Fruit fly (Drosophila melanogaster): ENCODE data around the gene DIP-iota.
A peak's percentile ranks its signal among the peaks of the same experiment; 100 is the strongest.

DIP-iota gene

DNA sequence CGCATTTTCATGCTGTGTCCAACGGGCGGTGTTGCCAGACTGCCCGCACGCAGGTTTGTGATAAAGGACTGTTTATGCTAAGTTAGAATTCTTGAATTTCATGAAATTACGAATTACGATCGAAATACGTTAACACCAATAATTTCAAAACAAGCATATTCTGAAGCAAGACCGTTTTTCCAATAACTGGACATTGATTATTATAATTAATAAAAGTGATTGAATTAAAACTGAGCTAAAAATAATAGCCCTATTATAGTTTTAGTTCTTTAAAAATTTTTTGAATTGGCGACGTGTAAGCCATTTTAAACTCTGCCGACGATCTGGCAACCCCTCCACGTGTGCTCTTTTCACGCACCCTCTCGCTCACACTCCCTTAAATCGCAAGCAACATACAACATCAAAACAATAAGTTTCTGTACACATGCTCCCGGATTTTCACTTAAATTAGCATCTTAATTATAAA is 26.7 kb upstream of the DIP-iota start (continued):
- TF ChIP-seq otp (GFP tag; IDR thresholded peaks at IDR 0.05): peak; percentile 82
- peak; percentile 95 for TF ChIP-seq Sox100B (GFP tag; optimal IDR thresholded peaks at IDR 0.05)
- no peak for TF ChIP-seq ato (GFP tag; IDR thresholded peaks at IDR 0.05; ENCODE audit: partially characterized antibody)
- TF ChIP-seq da (GFP tag; optimal IDR thresholded peaks at IDR 0.05): peak; percentile 86
- peak; percentile 89 for TF ChIP-seq cato (GFP tag; optimal IDR thresholded peaks at IDR 0.05; ENCODE audit: borderline replicate concordance)
- TF ChIP-seq wdn (GFP tag; IDR thresholded peaks at IDR 0.05): peak; percentile 83
- no peak for TF ChIP-seq unc-4 (GFP tag; IDR thresholded peaks at IDR 0.05; ENCODE audit: partially characterized antibody)
- TF ChIP-seq CG11504 (tag; optimal IDR thresholded peaks at IDR 0.05): peak; percentile 96
- peak; percentile 99 for TF ChIP-seq Med (GFP tag)
- peak; percentile 4 for TF ChIP-seq Kr (GFP tag; optimal IDR thresholded peaks at IDR 0.05)
- peak in 1 of 2 experiments; percentile 92 for TF ChIP-seq Eip74EF (GFP tag; optimal IDR thresholded peaks at IDR 0.05)
- no peak for TF ChIP-seq dan (GFP tag; IDR thresholded peaks at IDR 0.05)
- no peak for TF ChIP-seq chinmo (GFP tag; IDR thresholded peaks at IDR 0.05; ENCODE audit: partially characterized antibody)
- TF ChIP-seq danr (GFP tag; IDR thresholded peaks at IDR 0.05): peak; percentile 85
- peak; percentile 92 for TF ChIP-seq gro (GFP tag; optimal IDR thresholded peaks at IDR 0.05)
- TF ChIP-seq phol (tag; optimal IDR thresholded peaks at IDR 0.05): peak; percentile 97
- TF ChIP-seq NK7.1 (GFP tag; optimal IDR thresholded peaks at IDR 0.05): peak; percentile 70
- peak; percentile 96 for TF ChIP-seq CG3838 (GFP tag; optimal IDR thresholded peaks at IDR 0.05)
- TF ChIP-seq seq (GFP tag; IDR thresholded peaks at IDR 0.05): peak; percentile 96
- peak; percentile 65; the same call in 1 of the 2 replicates for TF ChIP-seq sim (GFP tag; IDR thresholded peaks at IDR 0.05)
- peak; percentile 91 for TF ChIP-seq vfl (GFP tag; optimal IDR thresholded peaks at IDR 0.05)
- TF ChIP-seq CG15073 (GFP tag; optimal IDR thresholded peaks at IDR 0.05): peak; percentile 73
- peak; percentile 86 for TF ChIP-seq CG30020 (tag; optimal IDR thresholded peaks at IDR 0.05)
- TF ChIP-seq CG12769 (tag; optimal IDR thresholded peaks at IDR 0.05): peak; percentile 93
- TF ChIP-seq pnt (GFP tag; optimal IDR thresholded peaks at IDR 0.05): peak; percentile 86
- TF ChIP-seq Neu2 (GFP tag; optimal IDR thresholded peaks at IDR 0.05; ENCODE audit: borderline replicate concordance): peak; percentile 6
- TF ChIP-seq gsb-n (tag; optimal IDR thresholded peaks at IDR 0.05): peak; percentile 83
- peak; percentile 92 for TF ChIP-seq lmd (GFP tag; IDR thresholded peaks at IDR 0.05)
- TF ChIP-seq CHES-1-like (GFP tag; optimal IDR thresholded peaks at IDR 0.05): peak; percentile 89
- peak; percentile 96 for TF ChIP-seq tin (GFP tag; optimal IDR thresholded peaks at IDR 0.05)
- TF ChIP-seq Hsf (GFP tag; optimal IDR thresholded peaks at IDR 0.05): peak; percentile 96
- TF ChIP-seq CG1792 (GFP tag; optimal IDR thresholded peaks at IDR 0.05): peak; percentile 83
- peak; percentile 92 for TF ChIP-seq ranshi (GFP tag; IDR thresholded peaks at IDR 0.05)
- TF ChIP-seq Bteb2 (GFP tag; optimal IDR thresholded peaks at IDR 0.05): peak; percentile 95
- TF ChIP-seq NfI (GFP tag; optimal IDR thresholded peaks at IDR 0.05): peak; percentile 96
- TF ChIP-seq Atf6 (GFP tag; IDR thresholded peaks at IDR 0.05): peak; percentile 96
- peak; percentile 88 for TF ChIP-seq CG5245 (GFP tag; optimal IDR thresholded peaks at IDR 0.05)
- no peak for TF ChIP-seq HLHmδ (GFP tag; optimal IDR thresholded peaks at IDR 0.05)
- peak; percentile 87 for TF ChIP-seq zen (tag; optimal IDR thresholded peaks at IDR 0.05)
- TF ChIP-seq knrl (GFP tag; IDR thresholded peaks at IDR 0.05; ENCODE audit: partially characterized antibody): no peak
- TF ChIP-seq Deaf1 (tag; optimal IDR thresholded peaks at IDR 0.05): peak; percentile 83
- peak; percentile 92 for TF ChIP-seq Hand (GFP tag; optimal IDR thresholded peaks at IDR 0.05)
- peak; percentile 97 for TF ChIP-seq CG13424 (tag; optimal IDR thresholded peaks at IDR 0.05)
- peak; percentile 95 for TF ChIP-seq CG17359 (tag; optimal IDR thresholded peaks at IDR 0.05)
- peak; percentile 47 for TF ChIP-seq TFAM (GFP tag; optimal IDR thresholded peaks at IDR 0.05)
- TF ChIP-seq ash1 (GFP tag; optimal IDR thresholded peaks at IDR 0.05): peak; percentile 65
- TF ChIP-seq vvl (GFP tag; IDR thresholded peaks at IDR 0.05): peak; percentile 94
- peak; percentile 86 for TF ChIP-seq ara (GFP tag; IDR thresholded peaks at IDR 0.05)
- TF ChIP-seq rib (GFP tag; IDR thresholded peaks at IDR 0.05): peak; percentile 90
- peak; percentile 94 for TF ChIP-seq cwo (GFP tag; optimal IDR thresholded peaks at IDR 0.05)
